Fruit fly (Drosophila melanogaster) whole organism, embryonic: ENCODE data around the gene CG33923.

Experiments used
- CG10959 ChIP-seq: fragments of 200-800 bp; sonication (Bioruptor generic); IDR thresholded peaks from 2 replicates; pipeline ENCODE4 v1.3.6; 2022; ENCODE audit warnings: missing biosample characterization, missing genetic modification characterization
- CG2129 ChIP-seq: fragments of 200-800 bp; sonication (Bioruptor generic); IDR thresholded peaks from 2 replicates; pipeline ENCODE4 v1.3.6; 2022; ENCODE audit warnings: missing biosample characterization, missing genetic modification characterization; ENCODE audit not compliant: partially characterized antibody
- CG4820 ChIP-seq: fragments of 200-800 bp; sonication (Bioruptor generic); optimal IDR thresholded peaks from 3 replicates; lab custom pipeline; 2016; ENCODE audit warnings: missing biosample characterization, missing genetic modification characterization
- CG5245 ChIP-seq: fragments of 200-800 bp; sonication (Bioruptor generic); optimal IDR thresholded peaks from 3 replicates; lab custom pipeline; 2016; ENCODE audit warnings: missing biosample characterization, missing genetic modification characterization
- Dip3 ChIP-seq: fragments of 200-800 bp; sonication (Bioruptor generic); optimal IDR thresholded peaks from 3 replicates; lab custom pipeline; 2016; ENCODE audit warnings: missing biosample characterization, missing genetic modification characterization
- Drgx ChIP-seq: fragments of 200-800 bp; sonication (Bioruptor generic); IDR thresholded peaks from 2 replicates; pipeline ENCODE4 v1.3.6; 2022; ENCODE audit warnings: missing biosample characterization, missing genetic modification characterization
- Mad ChIP-seq: fragments of 200-800 bp; sonication (Bioruptor generic); optimal IDR thresholded peaks from 2 replicates; lab custom pipeline; 2016; ENCODE audit warnings: missing biosample characterization, missing genetic modification characterization
- Rfx ChIP-seq: fragments of 200-800 bp; sonication (Bioruptor generic); IDR thresholded peaks from 2 replicates; pipeline ENCODE4 v1.3.6; 2022; ENCODE audit warnings: missing biosample characterization, missing genetic modification characterization
- crp ChIP-seq, 2 experiments: fragments of 200-800 bp; sonication (Bioruptor generic); optimal IDR thresholded peaks; 2 replicates in 1 of 2; 3 replicates in 1 of 2; lab custom pipeline; 2017; ENCODE audit warnings: missing biosample characterization in 2 of 2, missing genetic modification characterization in 2 of 2, mild to moderate bottlenecking in 1 of 2, moderate library complexity in 1 of 2
- ems ChIP-seq: fragments of 200-800 bp; sonication (Bioruptor generic); optimal IDR thresholded peaks from 3 replicates; lab custom pipeline; 2016; ENCODE audit warnings: missing biosample characterization, missing genetic modification characterization
- her ChIP-seq: fragments of 200-800 bp; sonication (Bioruptor generic); optimal IDR thresholded peaks from 2 replicates; lab custom pipeline; 2016; ENCODE audit warnings: missing biosample characterization, missing genetic modification characterization
- hth ChIP-seq: fragments of >200 bp; optimal IDR thresholded peaks from 2 replicates; lab custom pipeline; 2017; ENCODE audit warnings: inconsistent platforms
- maf-S ChIP-seq: fragments of 200-800 bp; sonication (Bioruptor generic); optimal IDR thresholded peaks from 2 replicates; lab custom pipeline; 2016; ENCODE audit warnings: missing biosample characterization, missing genetic modification characterization
- pan ChIP-seq, 4 experiments: fragments of >200 bp in 3 of 4; fragments of 200-800 bp in 1 of 4; sonication (Bioruptor generic) in 1 of 4; optimal IDR thresholded peaks in 3 of 4; IDR thresholded peaks in 1 of 4; 2 replicates each; pipeline versions ENCODE4 v1.3.6 to Lab custom; 2017 to 2022; ENCODE audit warnings: missing biosample characterization in 2 of 4, missing genetic modification characterization in 2 of 4, mixed read lengths in 1 of 4

DNA sequence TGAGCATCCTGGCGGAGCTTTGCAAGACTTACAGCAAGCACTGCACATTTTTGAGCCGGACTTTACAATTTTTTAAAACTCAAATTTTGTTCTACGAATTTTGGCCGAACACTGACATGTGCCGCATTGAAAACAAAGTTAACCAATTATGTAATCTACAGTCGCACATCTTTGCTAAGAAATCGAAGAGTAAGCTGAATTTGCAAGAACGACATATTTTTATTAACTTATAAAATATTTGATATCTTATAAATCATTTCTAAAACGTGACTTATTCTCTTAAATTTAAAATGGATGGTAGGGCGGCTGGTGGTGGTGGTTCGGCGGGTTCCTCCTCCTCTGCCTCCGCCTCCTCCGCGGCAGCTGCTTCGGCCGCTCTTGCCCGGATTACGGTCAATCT, 10.9 kb upstream of the CG33923 start, which contains the start of gene CG5556:
- no peak for TF ChIP-seq CG4820
- TF ChIP-seq crp (GFP tag; optimal IDR thresholded peaks at IDR 0.05; lab: Kevin White, UChicago): no peak
- no peak for TF ChIP-seq Drgx (GFP tag; lab: Robert Waterston, UW)
- TF ChIP-seq ems: no peak
- no peak for TF ChIP-seq Rfx (GFP tag; lab: Robert Waterston, UW)
- no peak for TF ChIP-seq Mad
- TF ChIP-seq CG5245 (GFP tag; lab: Kevin White, UChicago): no peak
- no peak for TF ChIP-seq Dip3
- no peak for TF ChIP-seq maf-S (GFP tag; lab: Kevin White, UChicago)
- no peak for TF ChIP-seq CG10959 (GFP tag; lab: Robert Waterston, UW)
- no peak for TF ChIP-seq hth
- no peak for TF ChIP-seq CG2129 (GFP tag; lab: Robert Waterston, UW)
- no peak for TF ChIP-seq her (GFP tag; lab: Kevin White, UChicago)
- no peak for TF ChIP-seq pan (optimal IDR thresholded peaks at IDR 0.05; lab: Kevin White, UChicago)
- TF ChIP-seq pan (GFP tag; optimal IDR thresholded peaks at IDR 0.05 in 1 of 2, IDR thresholded peaks at IDR 0.05 in 1 of 2): no peak
